Worm (Caenorhabditis elegans): Measurements from ENCODE around the gene K03A11.4.

DNA sequence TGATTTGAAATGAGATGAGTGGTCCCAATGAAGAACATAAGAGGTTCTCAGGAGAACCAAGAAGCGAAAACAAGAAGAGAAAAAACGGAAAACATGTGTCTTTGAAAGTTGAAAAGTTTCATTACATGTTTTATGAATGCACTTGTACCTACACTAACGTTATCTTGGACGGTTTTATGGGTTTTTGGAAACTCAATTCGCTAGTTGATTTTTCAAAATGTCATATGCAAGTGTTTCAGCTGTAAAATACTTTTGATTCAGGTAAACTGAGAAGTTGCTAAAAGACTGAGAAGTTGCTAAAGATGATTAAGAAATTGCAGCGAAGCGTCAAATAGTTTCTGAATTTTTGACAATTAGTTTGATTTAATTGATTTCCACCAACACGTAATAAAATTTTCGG, 6.9 kb upstream of the K03A11.4 start, which contains the start of gene cpx-2:
- TF ChIP-seq tbx-2 (tag; optimal IDR thresholded peaks at IDR 0.05): no peak
- no peak for TF ChIP-seq nhr-11 (tag; optimal IDR thresholded peaks at IDR 0.05)
- TF ChIP-seq ceh-18 (tag; optimal IDR thresholded peaks at IDR 0.05): no peak
- no peak for TF ChIP-seq pat-9 (tag; optimal IDR thresholded peaks at IDR 0.05)
- no peak for TF ChIP-seq hlh-6 (tag; optimal IDR thresholded peaks at IDR 0.05)
- no peak for TF ChIP-seq ama-1 (optimal IDR thresholded peaks at IDR 0.05)
- TF ChIP-seq unc-55 (GFP tag; optimal IDR thresholded peaks at IDR 0.05): no peak
- TF ChIP-seq ceh-14 (tag; optimal IDR thresholded peaks at IDR 0.05): no peak
- TF ChIP-seq hlh-30 (tag; optimal IDR thresholded peaks at IDR 0.05; ENCODE audit: insufficient read depth): no peak
- TF ChIP-seq odd-2 (tag; optimal IDR thresholded peaks at IDR 0.05): no peak
- TF ChIP-seq lin-11 (tag; optimal IDR thresholded peaks at IDR 0.05): no peak
- no peak for TF ChIP-seq nhr-232 (tag; optimal IDR thresholded peaks at IDR 0.05)
